Fruit fly (Drosophila melanogaster): ENCODE results near the gene cDIP.
A peak's percentile ranks its signal among the peaks of the same experiment; 100 is the strongest.

Gene cDIP

dm6 chr3R:21204500-21205167 lies 43.7 kb upstream of the cDIP start (continued):
- peak; percentile 90 for TF ChIP-seq CG17359 (tag; optimal IDR thresholded peaks at IDR 0.05)
- TF ChIP-seq insv (GFP tag; optimal IDR thresholded peaks at IDR 0.05) = no peak
- no peak for TF ChIP-seq CkIIα-i1 (GFP tag; IDR thresholded peaks at IDR 0.05)
- TF ChIP-seq Side (GFP tag; optimal IDR thresholded peaks at IDR 0.05) = peak; percentile 60
- TF ChIP-seq Opbp (GFP tag; IDR thresholded peaks at IDR 0.05; ENCODE audit: partially characterized antibody) = no peak
- peak; percentile 87 for TF ChIP-seq unpg (GFP tag; optimal IDR thresholded peaks at IDR 0.05)
- peak; percentile 36 for TF ChIP-seq YL-1 (GFP tag; optimal IDR thresholded peaks at IDR 0.05)
- TF ChIP-seq sc (optimal IDR thresholded peaks at IDR 0.05) = no peak
- TF ChIP-seq sc (GFP tag; optimal IDR thresholded peaks at IDR 0.05) = peak; percentile 78
- TF ChIP-seq shn (GFP tag; optimal IDR thresholded peaks at IDR 0.05) = peak; percentile 85
- peak; percentile 78 for TF ChIP-seq Antp (GFP tag; optimal IDR thresholded peaks at IDR 0.05)
- peak; percentile 33; the same call in 1 of the 2 replicates for TF ChIP-seq tna (GFP tag; IDR thresholded peaks at IDR 0.05; ENCODE audit: partially characterized antibody)
- peak; percentile 65 for TF ChIP-seq Spps (tag; optimal IDR thresholded peaks at IDR 0.05)
- TF ChIP-seq slp2 (GFP tag; optimal IDR thresholded peaks at IDR 0.05) = peak; percentile 80
- peak; percentile 24 for TF ChIP-seq cg (GFP tag; optimal IDR thresholded peaks at IDR 0.05)
- TF ChIP-seq Bdp1 (GFP tag; optimal IDR thresholded peaks at IDR 0.05) = peak; percentile 56
- peak; percentile 88 for TF ChIP-seq run (tag; optimal IDR thresholded peaks at IDR 0.05)
- peak; percentile 42; the same call in 1 of the 2 replicates for TF ChIP-seq amos (GFP tag; IDR thresholded peaks at IDR 0.05; ENCODE audit: partially characterized antibody)
- no peak; the same call in 1 of the 2 replicates for TF ChIP-seq sob (GFP tag; IDR thresholded peaks at IDR 0.05)
- peak; percentile 22 for TF ChIP-seq ac (GFP tag; optimal IDR thresholded peaks at IDR 0.05)
- peak; percentile 76 for TF ChIP-seq crc (GFP tag; optimal IDR thresholded peaks at IDR 0.05)
- TF ChIP-seq C15 (GFP tag; IDR thresholded peaks at IDR 0.05) = no peak
- TF ChIP-seq da (GFP tag; optimal IDR thresholded peaks at IDR 0.05) = peak; percentile 66
- TF ChIP-seq CG12219 (GFP tag; optimal IDR thresholded peaks at IDR 0.05) = peak; percentile 89
- TF ChIP-seq danr (GFP tag; IDR thresholded peaks at IDR 0.05) = peak; percentile 69
- peak; percentile 61 for TF ChIP-seq Six4 (GFP tag; optimal IDR thresholded peaks at IDR 0.05)
- no peak for TF ChIP-seq inv (GFP tag; IDR thresholded peaks at IDR 0.05; ENCODE audit: partially characterized antibody)
- peak; percentile 91 for TF ChIP-seq CG3163 (GFP tag; optimal IDR thresholded peaks at IDR 0.05)
- no peak for TF ChIP-seq bowl (GFP tag; IDR thresholded peaks at IDR 0.05)
- TF ChIP-seq zf30C (GFP tag; optimal IDR thresholded peaks at IDR 0.05) = peak; percentile 75
- TF ChIP-seq nerfin-2 (GFP tag; IDR thresholded peaks at IDR 0.05; ENCODE audit: partially characterized antibody) = peak; percentile 27; the same call in 1 of the 2 replicates
- TF ChIP-seq CG15514 (GFP tag; optimal IDR thresholded peaks at IDR 0.05) = peak; percentile 66
- TF ChIP-seq scrt (GFP tag; optimal IDR thresholded peaks at IDR 0.05) = peak; percentile 79
- TF ChIP-seq CG2889 (GFP tag; IDR thresholded peaks at IDR 0.05) = no peak
- peak; percentile 72 for TF ChIP-seq CG31365 (tag; optimal IDR thresholded peaks at IDR 0.05)
- TF ChIP-seq psq (GFP tag; optimal IDR thresholded peaks at IDR 0.05) = peak; percentile 27
- TF ChIP-seq CG4730 (GFP tag; IDR thresholded peaks at IDR 0.05) = peak; percentile 45; the same call in 1 of the 2 replicates
- peak; percentile 21 for TF ChIP-seq CG6683 (GFP tag; optimal IDR thresholded peaks at IDR 0.05)
- peak; percentile 12 for TF ChIP-seq Fer2 (tag; optimal IDR thresholded peaks at IDR 0.05)
- no peak for TF ChIP-seq E2f2 (GFP tag; IDR thresholded peaks at IDR 0.05)
- TF ChIP-seq pho (GFP tag; optimal IDR thresholded peaks at IDR 0.05) = peak; percentile 52
- TF ChIP-seq eyg (GFP tag; optimal IDR thresholded peaks at IDR 0.05) = peak; percentile 55
- TF ChIP-seq Asciz (GFP tag; optimal IDR thresholded peaks at IDR 0.05) = peak; percentile 86
- peak; percentile 55 for TF ChIP-seq CG5180 (GFP tag; optimal IDR thresholded peaks at IDR 0.05)
- TF ChIP-seq Myb (GFP tag; optimal IDR thresholded peaks at IDR 0.05) = peak; percentile 40
- peak; percentile 87 for TF ChIP-seq jing (GFP tag; optimal IDR thresholded peaks at IDR 0.05)
- no peak for TF ChIP-seq h (optimal IDR thresholded peaks at IDR 0.05)
- no peak for TF ChIP-seq MTF-1 (GFP tag; optimal IDR thresholded peaks at IDR 0.05; ENCODE audit: borderline replicate concordance)
- peak; percentile 30; the same call in 1 of the 2 replicates for TF ChIP-seq CG31224 (GFP tag; IDR thresholded peaks at IDR 0.05)
- TF ChIP-seq ssp (GFP tag; IDR thresholded peaks at IDR 0.05) = peak; percentile 67

Data from whole organism, embryonic.